Worm (Caenorhabditis elegans) whole organism, L2 larva: ENCODE data around the gene C30H6.9.

Source experiments
- C34F6.9 ChIP-seq: fragments of 150-350 bp; optimal IDR thresholded peaks from 2 replicates; lab custom pipeline; 2014; ENCODE audit warnings: missing biosample characterization, missing genetic modification characterization
- F13H6.1 ChIP-seq: sonication (generic microtip); optimal IDR thresholded peaks from 2 replicates; lab custom pipeline; 2016; ENCODE audit warnings: missing genetic modification characterization, missing compliant biosample characterization
- R02D3.7 ChIP-seq: fragments of 150-350 bp; optimal IDR thresholded peaks from 2 replicates; lab custom pipeline; 2014; ENCODE audit warnings: missing biosample characterization, missing genetic modification characterization
- ZK546.5 ChIP-seq: sonication (generic microtip); optimal IDR thresholded peaks from 2 replicates; lab custom pipeline; 2017; ENCODE audit warnings: missing biosample characterization, missing genetic modification characterization
- alr-1 ChIP-seq: fragments of 150-350 bp; optimal IDR thresholded peaks from 2 replicates; lab custom pipeline; 2014; ENCODE audit warnings: missing biosample characterization, missing genetic modification characterization
- aly-2 ChIP-seq: fragments of 150-350 bp; optimal IDR thresholded peaks from 2 replicates; lab custom pipeline; 2014; ENCODE audit warnings: missing biosample characterization, missing genetic modification characterization
- ama-1 ChIP-seq: fragments of 150-350 bp; optimal IDR thresholded peaks from 2 replicates; lab custom pipeline; 2018; ENCODE audit warnings: inconsistent platforms
- ceh-16 ChIP-seq: fragments of 150-350 bp; optimal IDR thresholded peaks from 2 replicates; lab custom pipeline; 2014; ENCODE audit warnings: missing biosample characterization, missing genetic modification characterization
- egl-27 ChIP-seq: sonication (generic microtip); optimal IDR thresholded peaks from 3 replicates; lab custom pipeline; 2017; ENCODE audit warnings: missing biosample characterization, missing genetic modification reagents, missing genetic modification characterization
- elt-1 ChIP-seq: fragments of 150-350 bp; optimal IDR thresholded peaks from 2 replicates; lab custom pipeline; 2014; ENCODE audit warnings: missing biosample characterization, missing genetic modification characterization
- elt-3 ChIP-seq: sonication (generic microtip); optimal IDR thresholded peaks from 2 replicates; lab custom pipeline; 2017; ENCODE audit warnings: missing biosample characterization, missing genetic modification characterization
- gmeb-1 ChIP-seq: fragments of 150-350 bp; optimal IDR thresholded peaks from 2 replicates; lab custom pipeline; 2014; ENCODE audit warnings: missing biosample characterization, missing genetic modification characterization
- lin-11 ChIP-seq: fragments of 150-350 bp; sonication (generic microtip); optimal IDR thresholded peaks from 2 replicates; lab custom pipeline; 2014; ENCODE audit warnings: missing biosample characterization, missing genetic modification characterization, inconsistent platforms, mixed read lengths
- lin-13 ChIP-seq: fragments of 150-350 bp; optimal IDR thresholded peaks from 2 replicates; lab custom pipeline; 2014; ENCODE audit warnings: missing biosample characterization, missing genetic modification reagents, missing genetic modification characterization
- lin-39 ChIP-seq: fragments of 150-350 bp; optimal IDR thresholded peaks from 2 replicates; lab custom pipeline; 2014; ENCODE audit warnings: missing biosample characterization, missing genetic modification reagents, missing genetic modification characterization
- lsy-2 ChIP-seq, 2 experiments: fragments of 150-350 bp in 1 of 2; sonication (generic microtip) in 1 of 2; optimal IDR thresholded peaks; 2 replicates each; lab custom pipeline; 2014 to 2017; ENCODE audit warnings: missing biosample characterization in 2 of 2, missing genetic modification characterization in 2 of 2
- mab-5 ChIP-seq: fragments of 150-350 bp; optimal IDR thresholded peaks from 2 replicates; lab custom pipeline; 2014; ENCODE audit warnings: missing biosample characterization, missing genetic modification characterization
- mdl-1 ChIP-seq, 2 experiments: fragments of 150-350 bp in 1 of 2; sonication (generic microtip) in 1 of 2; optimal IDR thresholded peaks; 2 replicates each; lab custom pipeline; 2017; ENCODE audit warnings: missing biosample characterization in 2 of 2, missing genetic modification characterization in 2 of 2
- nhr-10 ChIP-seq: sonication (generic microtip); optimal IDR thresholded peaks from 2 replicates; lab custom pipeline; 2017; ENCODE audit warnings: missing biosample characterization, missing genetic modification characterization
- nhr-11 ChIP-seq: fragments of 150-350 bp; optimal IDR thresholded peaks from 2 replicates; lab custom pipeline; 2014; ENCODE audit warnings: missing biosample characterization, missing genetic modification characterization
- nhr-129 ChIP-seq: fragments of 150-350 bp; optimal IDR thresholded peaks from 2 replicates; lab custom pipeline; 2014; ENCODE audit warnings: missing biosample characterization, missing genetic modification characterization
- nhr-21 ChIP-seq: fragments of 150-350 bp; optimal IDR thresholded peaks from 2 replicates; lab custom pipeline; 2014; ENCODE audit warnings: missing biosample characterization, missing genetic modification characterization
- nhr-23 ChIP-seq: fragments of 150-350 bp; optimal IDR thresholded peaks from 2 replicates; lab custom pipeline; 2014; ENCODE audit warnings: missing biosample characterization, missing genetic modification reagents, missing genetic modification characterization
- nhr-237 ChIP-seq: fragments of 150-350 bp; optimal IDR thresholded peaks from 2 replicates; lab custom pipeline; 2014; ENCODE audit warnings: missing biosample characterization, missing genetic modification characterization
- nhr-6 ChIP-seq: fragments of 150-350 bp; optimal IDR thresholded peaks from 2 replicates; lab custom pipeline; 2014; ENCODE audit warnings: missing biosample characterization, missing genetic modification characterization
- nhr-77 ChIP-seq: fragments of 150-350 bp; optimal IDR thresholded peaks from 2 replicates; lab custom pipeline; 2014; ENCODE audit warnings: missing biosample characterization, missing genetic modification characterization
- peb-1 ChIP-seq: fragments of 150-350 bp; optimal IDR thresholded peaks from 2 replicates; lab custom pipeline; 2014; ENCODE audit warnings: missing biosample characterization, missing genetic modification characterization
- skn-1 ChIP-seq: sonication (generic microtip); optimal IDR thresholded peaks from 2 replicates; lab custom pipeline; 2017; ENCODE audit warnings: missing biosample characterization, missing genetic modification characterization
- sma-3 ChIP-seq: sonication (generic microtip); optimal IDR thresholded peaks from 2 replicates; lab custom pipeline; 2016; ENCODE audit warnings: missing genetic modification reagents, missing genetic modification characterization, missing compliant biosample characterization
- sma-9 ChIP-seq, 2 experiments: fragments of 150-350 bp in 1 of 2; sonication (generic microtip) in 1 of 2; optimal IDR thresholded peaks; 2 replicates each; lab custom pipeline; 2014 to 2016; ENCODE audit warnings: missing genetic modification characterization in 2 of 2, mild to moderate bottlenecking in 1 of 2, missing biosample characterization in 1 of 2, missing compliant biosample characterization in 1 of 2, missing genetic modification reagents in 1 of 2, moderate library complexity in 1 of 2
- snpc-4 ChIP-seq: fragments of 150-350 bp; optimal IDR thresholded peaks from 2 replicates; lab custom pipeline; 2014; ENCODE audit warnings: missing biosample characterization, missing genetic modification characterization
- unc-55 ChIP-seq: fragments of 150-350 bp; sonication (generic microtip); optimal IDR thresholded peaks from 3 replicates; lab custom pipeline; 2014; ENCODE audit warnings: missing biosample characterization, missing genetic modification reagents, missing genetic modification characterization
- unc-62 ChIP-seq: fragments of 150-350 bp; optimal IDR thresholded peaks from 2 replicates; lab custom pipeline; 2014; ENCODE audit warnings: missing biosample characterization, missing genetic modification reagents, missing genetic modification characterization
- zag-1 ChIP-seq: fragments of 150-350 bp; optimal IDR thresholded peaks from 2 replicates; lab custom pipeline; 2014; ENCODE audit warnings: missing biosample characterization, missing genetic modification characterization
- ztf-1 ChIP-seq: fragments of 200-800 bp; sonication (Bioruptor generic); conservative IDR thresholded peaks from 2 replicates; pipeline ENCODE4 v1.3.6; 2022; ENCODE audit warnings: missing genetic modification characterization, missing compliant biosample characterization
- ztf-11 ChIP-seq: sonication (generic microtip); optimal IDR thresholded peaks from 2 replicates; lab custom pipeline; 2017; ENCODE audit warnings: missing biosample characterization, missing genetic modification characterization
- ztf-4 ChIP-seq: fragments of 150-350 bp; optimal IDR thresholded peaks from 2 replicates; lab custom pipeline; 2014; ENCODE audit warnings: missing biosample characterization, missing genetic modification characterization

The C30H6.9 gene

DNA sequence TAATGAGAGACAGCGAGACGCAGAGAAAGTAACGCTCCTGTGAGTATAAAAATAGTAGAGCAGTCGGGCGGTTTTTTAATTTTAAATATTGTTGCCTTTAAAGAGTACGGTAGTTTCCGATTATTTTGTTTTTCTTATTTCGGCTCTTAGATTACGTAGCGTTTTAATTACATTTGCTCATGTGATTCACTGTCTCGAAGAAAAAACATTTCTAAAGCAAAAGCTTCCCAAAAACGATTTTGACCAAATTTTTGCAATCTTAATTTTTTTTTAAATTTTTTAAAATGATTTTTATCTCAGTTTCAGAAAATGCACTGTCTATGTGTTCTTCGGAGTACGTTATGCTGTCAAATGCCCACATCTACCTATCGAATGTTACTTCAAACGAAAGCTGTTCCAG lies 3.8 kb downstream of the C30H6.9 start, which contains the start of gene haf-1:
haf-1 (plus strand) TSS at position 301 of the 400 bp plus-strand sequence.
- TF ChIP-seq aly-2 (tag; lab: Kevin White, UChicago) = no peak
- TF ChIP-seq snpc-4 = no peak
- TF ChIP-seq peb-1 (tag; lab: Kevin White, UChicago) = no peak
- TF ChIP-seq ceh-16 = no peak
- no peak for TF ChIP-seq lin-11
- TF ChIP-seq gmeb-1 (tag; lab: Kevin White, UChicago) = no peak
- TF ChIP-seq nhr-129 = no peak
- TF ChIP-seq nhr-10 = no peak
- no peak for TF ChIP-seq nhr-77
- TF ChIP-seq ztf-4 (tag; lab: Kevin White, UChicago) = no peak
- TF ChIP-seq C34F6.9 (tag; lab: Kevin White, UChicago) = no peak
- TF ChIP-seq nhr-11 = no peak
- no peak for TF ChIP-seq ZK546.5 (tag; lab: Kevin White, UChicago)
- no peak for TF ChIP-seq skn-1 (tag; lab: Kevin White, UChicago)
- no peak for TF ChIP-seq ztf-1 (GFP tag; lab: Robert Waterston, UW)
- TF ChIP-seq lin-13 (GFP tag; lab: Kevin White, UChicago) = no peak
- no peak for TF ChIP-seq sma-3
- TF ChIP-seq nhr-21 = no peak

DNA sequence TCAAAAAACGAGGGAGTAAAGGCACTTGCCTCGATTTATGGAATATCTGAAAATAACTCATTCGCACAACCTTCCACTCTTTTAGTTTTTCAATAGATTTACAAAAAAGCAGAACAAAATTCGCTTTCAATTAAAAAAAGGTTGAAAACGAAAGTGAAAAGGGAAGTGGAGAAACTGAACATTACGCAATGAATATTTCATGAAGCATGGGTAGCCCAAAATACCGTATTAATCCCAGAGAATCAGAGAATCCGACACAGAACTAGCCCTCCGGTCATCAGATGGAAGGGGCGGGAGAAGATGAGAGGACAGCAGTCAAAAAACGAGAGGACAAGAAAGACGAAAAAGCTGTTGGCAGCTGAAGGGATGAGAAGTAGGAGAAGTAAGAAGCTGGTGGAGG lies 8.5 kb downstream of the C30H6.9 start, which contains the start of gene C30H6.5:
C30H6.5 (plus strand) TSS at position 301 of the 400 bp plus-strand sequence.
- TF ChIP-seq lsy-2 (tag; optimal IDR thresholded peaks at IDR 0.05; lab: Kevin White, UChicago) (no peak), nhr-6 (no peak), ztf-1 (GFP tag; lab: Robert Waterston, UW) (no peak), lin-11 (no peak), ztf-11 (tag; lab: Kevin White, UChicago) (no peak), aly-2 (tag; lab: Kevin White, UChicago) (no peak)

DNA sequence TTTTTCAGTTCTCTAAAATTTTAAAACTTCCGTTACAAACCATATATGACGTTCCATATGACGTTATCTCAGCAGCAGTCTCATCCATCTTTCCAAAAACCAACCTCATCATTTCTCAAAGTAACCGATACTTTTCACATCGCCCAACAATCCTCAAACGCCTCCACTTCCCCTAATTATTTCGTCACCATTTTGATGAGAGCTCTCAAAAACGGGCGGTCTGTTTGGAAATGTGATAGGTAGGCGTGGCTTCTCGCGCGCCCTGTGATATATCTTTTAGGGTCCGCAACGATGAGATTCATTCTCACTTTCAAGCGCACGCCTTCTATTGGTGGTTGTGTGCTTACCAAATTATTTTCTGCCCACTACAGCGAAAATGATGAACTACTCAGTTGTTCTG lies 11.7 kb downstream of the C30H6.9 start, which contains the start of gene trh-1:
trh-1 (plus strand) TSS at position 301 of the 400 bp plus-strand sequence.
- no peak for TF ChIP-seq nhr-77
- TF ChIP-seq lin-13 (GFP tag; lab: Kevin White, UChicago) = no peak
- TF ChIP-seq ztf-4 (tag; lab: Kevin White, UChicago) = no peak
- TF ChIP-seq peb-1 (tag; lab: Kevin White, UChicago) = no peak
- TF ChIP-seq R02D3.7 = no peak
- TF ChIP-seq F13H6.1 (tag; lab: Kevin White, UChicago) = no peak
- no peak for TF ChIP-seq sma-9 (GFP tag; optimal IDR thresholded peaks at IDR 0.05; lab: Kevin White, UChicago)
- TF ChIP-seq sma-9 (tag; optimal IDR thresholded peaks at IDR 0.05; lab: Kevin White, UChicago) = no peak
- TF ChIP-seq unc-62 (GFP tag; lab: Kevin White, UChicago) = no peak
- TF ChIP-seq mdl-1 (tag; optimal IDR thresholded peaks at IDR 0.05; lab: Kevin White, UChicago) = no peak
- no peak for TF ChIP-seq ZK546.5 (tag; lab: Kevin White, UChicago)
- TF ChIP-seq alr-1 (tag; lab: Kevin White, UChicago) = no peak
- TF ChIP-seq unc-55 = no peak
- no peak for TF ChIP-seq nhr-237 (tag; lab: Kevin White, UChicago)
- TF ChIP-seq gmeb-1 (tag; lab: Kevin White, UChicago) = no peak
- no peak for TF ChIP-seq aly-2 (tag; lab: Kevin White, UChicago)

DNA sequence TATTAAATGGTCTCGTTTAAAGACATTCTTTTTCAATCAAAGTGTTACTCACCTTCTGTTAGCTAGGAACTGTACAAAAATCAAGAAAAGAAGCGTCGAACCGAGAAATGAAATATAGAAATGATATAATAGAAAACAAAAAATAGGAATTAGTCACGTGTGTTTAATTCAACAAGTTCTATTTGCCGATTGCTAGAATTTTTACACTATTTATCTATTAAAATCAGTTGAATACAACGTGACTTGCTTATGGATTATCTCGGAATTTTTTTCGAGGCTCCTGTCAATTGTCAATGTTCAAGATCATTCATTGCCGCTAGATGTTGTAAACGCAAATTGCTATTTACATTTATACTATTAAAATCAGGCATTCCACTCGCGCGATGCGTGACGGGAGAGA lies 12.7 kb downstream of the C30H6.9 start, which contains the start of gene zipt-17:
zipt-17 (minus strand) TSS at position 101 of the 400 bp plus-strand sequence.
- TF ChIP-seq sma-3 (no peak), alr-1 (tag; lab: Kevin White, UChicago) (no peak), elt-3 (no peak), F13H6.1 (tag; lab: Kevin White, UChicago) (no peak), nhr-21 (no peak), ama-1 (lab: Kevin White, UChicago) (no peak), zag-1 (tag; lab: Kevin White, UChicago) (no peak), ztf-1 (GFP tag; lab: Robert Waterston, UW) (no peak), mab-5 (tag; lab: Kevin White, UChicago) (no peak), lin-39 (tag; lab: Kevin White, UChicago) (no peak), peb-1 (tag; lab: Kevin White, UChicago) (no peak), nhr-23 (tag; lab: Kevin White, UChicago) (no peak), ztf-4 (tag; lab: Kevin White, UChicago) (no peak), egl-27 (tag; lab: Kevin White, UChicago) (no peak), nhr-10 (no peak), nhr-11 (no peak), elt-1 (tag; lab: Kevin White, UChicago) (no peak)
